Worm (Caenorhabditis elegans) whole organism, L3 larva: ENCODE data around the gene prx-1.
A peak's percentile ranks its signal among the peaks of the same experiment; 100 is the strongest.

Experiments
- R02D3.7 ChIP-seq: fragments of 150-350 bp; optimal IDR thresholded peaks from 2 replicates; lab custom pipeline; 2014; ENCODE audit warnings: missing biosample characterization, missing genetic modification characterization
- aly-2 ChIP-seq: fragments of 150-350 bp; optimal IDR thresholded peaks from 2 replicates; lab custom pipeline; 2014; ENCODE audit warnings: missing biosample characterization, missing genetic modification characterization
- ama-1 ChIP-seq: fragments of 150-350 bp; optimal IDR thresholded peaks from 2 replicates; lab custom pipeline; 2018
- ceh-16 ChIP-seq: sonication (generic microtip); optimal IDR thresholded peaks from 2 replicates; lab custom pipeline; 2017; ENCODE audit warnings: missing biosample characterization, missing genetic modification characterization
- ceh-82 ChIP-seq: fragments of 150-350 bp; optimal IDR thresholded peaks from 2 replicates; lab custom pipeline; 2014; ENCODE audit warnings: missing biosample characterization, missing genetic modification characterization
- ceh-9 ChIP-seq: sonication (generic microtip); optimal IDR thresholded peaks from 2 replicates; lab custom pipeline; 2018; ENCODE audit warnings: missing biosample characterization, missing genetic modification characterization
- egl-5 ChIP-seq: fragments of 150-350 bp; optimal IDR thresholded peaks from 2 replicates; lab custom pipeline; 2017; ENCODE audit warnings: missing biosample characterization, missing genetic modification reagents, missing genetic modification characterization, inconsistent platforms
- elt-1 ChIP-seq: fragments of 150-350 bp; optimal IDR thresholded peaks from 2 replicates; lab custom pipeline; 2014; ENCODE audit warnings: missing biosample characterization, missing genetic modification characterization
- elt-2 ChIP-seq: sonication (generic microtip); optimal IDR thresholded peaks from 2 replicates; lab custom pipeline; 2016; ENCODE audit warnings: missing genetic modification reagents, mild to moderate bottlenecking, missing genetic modification characterization, missing compliant biosample characterization
- eor-1 ChIP-seq, 2 experiments: fragments of 150-350 bp; optimal IDR thresholded peaks; 2 replicates each; lab custom pipeline; 2014 to 2018; ENCODE audit warnings: missing biosample characterization in 2 of 2, missing genetic modification characterization in 2 of 2
- fkh-10 ChIP-seq: sonication (generic microtip); optimal IDR thresholded peaks from 2 replicates; lab custom pipeline; 2017; ENCODE audit warnings: missing biosample characterization, missing genetic modification reagents, missing genetic modification characterization
- fkh-2 ChIP-seq: fragments of 150-350 bp; optimal IDR thresholded peaks from 2 replicates; lab custom pipeline; 2014; ENCODE audit warnings: missing biosample characterization, missing genetic modification reagents, missing genetic modification characterization
- fos-1 ChIP-seq: fragments of 150-350 bp; optimal IDR thresholded peaks from 2 replicates; lab custom pipeline; 2014; ENCODE audit warnings: missing biosample characterization, missing genetic modification characterization
- lin-15B ChIP-seq: fragments of 150-350 bp; optimal IDR thresholded peaks from 2 replicates; lab custom pipeline; 2014; ENCODE audit warnings: missing biosample characterization, missing genetic modification characterization
- lin-39 ChIP-seq: fragments of 150-350 bp; optimal IDR thresholded peaks from 2 replicates; lab custom pipeline; 2018; ENCODE audit warnings: missing biosample characterization, missing genetic modification reagents, missing genetic modification characterization
- lsy-12 ChIP-seq: sonication (generic microtip); optimal IDR thresholded peaks from 2 replicates; lab custom pipeline; 2016; ENCODE audit warnings: mild to moderate bottlenecking, missing genetic modification characterization, missing compliant biosample characterization
- nfya-1 ChIP-seq: sonication (generic microtip); optimal IDR thresholded peaks from 2 replicates; lab custom pipeline; 2017; ENCODE audit warnings: missing genetic modification characterization, mild to moderate bottlenecking, missing compliant biosample characterization, antibody characterized with exemption, moderate library complexity; ENCODE audit not compliant: insufficient read depth
- nhr-11 ChIP-seq: fragments of 150-350 bp; optimal IDR thresholded peaks from 2 replicates; lab custom pipeline; 2014; ENCODE audit warnings: missing biosample characterization, missing genetic modification characterization
- nhr-12 ChIP-seq: fragments of 150-350 bp; optimal IDR thresholded peaks from 2 replicates; lab custom pipeline; 2014; ENCODE audit warnings: missing biosample characterization, missing genetic modification characterization
- nhr-25 ChIP-seq: sonication (generic microtip); optimal IDR thresholded peaks from 2 replicates; lab custom pipeline; 2017; ENCODE audit warnings: missing biosample characterization, missing genetic modification characterization
- nhr-67 ChIP-seq: fragments of 150-350 bp; optimal IDR thresholded peaks from 2 replicates; lab custom pipeline; 2014; ENCODE audit warnings: missing biosample characterization, missing genetic modification characterization
- nhr-76 ChIP-seq: fragments of 150-350 bp; sonication (generic microtip); optimal IDR thresholded peaks from 5 replicates; lab custom pipeline; 2014; ENCODE audit warnings: missing biosample characterization, missing genetic modification characterization
- nhr-77 ChIP-seq: fragments of 150-350 bp; optimal IDR thresholded peaks from 2 replicates; lab custom pipeline; 2014; ENCODE audit warnings: missing biosample characterization, missing genetic modification characterization
- pha-4 ChIP-seq: fragments of 150-350 bp; optimal IDR thresholded peaks from 2 replicates; lab custom pipeline; 2014; ENCODE audit warnings: missing biosample characterization, missing genetic modification reagents, missing genetic modification characterization
- pqm-1 ChIP-seq: fragments of 150-350 bp; optimal IDR thresholded peaks from 2 replicates; lab custom pipeline; 2017; ENCODE audit warnings: missing biosample characterization, missing genetic modification characterization, inconsistent platforms
- sea-2 ChIP-seq: fragments of 150-350 bp; sonication (generic microtip); optimal IDR thresholded peaks from 4 replicates; lab custom pipeline; 2014; ENCODE audit warnings: missing biosample characterization, missing genetic modification reagents, missing genetic modification characterization
- skn-1 ChIP-seq: fragments of 150-350 bp; optimal IDR thresholded peaks from 2 replicates; lab custom pipeline; 2014; ENCODE audit warnings: missing biosample characterization, missing genetic modification characterization
- snpc-4 ChIP-seq: fragments of 150-350 bp; optimal IDR thresholded peaks from 2 replicates; lab custom pipeline; 2014; ENCODE audit warnings: missing biosample characterization, missing genetic modification characterization
- tbx-2 ChIP-seq: sonication (generic microtip); optimal IDR thresholded peaks from 2 replicates; lab custom pipeline; 2016; ENCODE audit warnings: mild to moderate bottlenecking, missing genetic modification characterization, missing compliant biosample characterization
- unc-39 ChIP-seq: sonication (generic microtip); optimal IDR thresholded peaks from 4 replicates; lab custom pipeline; 2017; ENCODE audit warnings: missing biosample characterization, missing genetic modification characterization
- ztf-11 ChIP-seq: fragments of 150-350 bp; optimal IDR thresholded peaks from 2 replicates; lab custom pipeline; 2014; ENCODE audit warnings: missing biosample characterization, missing genetic modification characterization
- ztf-4 ChIP-seq: fragments of 150-350 bp; optimal IDR thresholded peaks from 2 replicates; lab custom pipeline; 2014; ENCODE audit warnings: missing biosample characterization, missing genetic modification characterization

prx-1 gene

ce11 chrX:14313627-14314026, at the start of gene prx-1:
Gene prx-1, plus strand, starts transcription at chrX:14313927.
- TF ChIP-seq elt-2 (tag; lab: Kevin White, UChicago), result peak; percentile 13
- no peak for TF ChIP-seq elt-1 (tag; lab: Kevin White, UChicago)
- TF ChIP-seq lin-15B, result no peak
- TF ChIP-seq pqm-1 (tag; lab: Kevin White, UChicago), result peak; percentile 49

- TF ChIP-seq unc-39 (tag; lab: Kevin White, UChicago), result no peak
- peak; percentile 65 for TF ChIP-seq elt-1 (tag; lab: Kevin White, UChicago)
- TF ChIP-seq nhr-76, result no peak
- no peak for TF ChIP-seq elt-2 (tag; lab: Kevin White, UChicago)
- TF ChIP-seq snpc-4 (tag; lab: Kevin White, UChicago), result no peak
- no peak for TF ChIP-seq tbx-2 (tag; lab: Kevin White, UChicago)
- no peak for TF ChIP-seq pha-4
Observed at ce11 chrX:14267170-14267569, 46.6 kb upstream of the prx-1 start.

ce11 chrX:14267781-14268180, 45.9 kb upstream of the prx-1 start, which contains the start of gene del-1:
Gene del-1, plus strand, starts transcription at chrX:14268081.
- TF ChIP-seq unc-39 (tag; lab: Kevin White, UChicago) (no peak), ceh-9 (tag; lab: Kevin White, UChicago) (no peak), ceh-16 (tag; lab: Kevin White, UChicago) (no peak), lin-15B (no peak), sea-2 (GFP tag; lab: Kevin White, UChicago) (no peak), nhr-67 (tag; lab: Kevin White, UChicago) (no peak), nhr-77 (tag; lab: Kevin White, UChicago) (no peak), fkh-2 (tag; lab: Kevin White, UChicago) (no peak), skn-1 (tag; lab: Kevin White, UChicago) (no peak), lsy-12 (tag; lab: Kevin White, UChicago) (no peak), ceh-82 (tag; lab: Kevin White, UChicago) (no peak), nhr-12 (tag; lab: Kevin White, UChicago) (no peak)

ce11 chrX:14281526-14281925, 32.2 kb upstream of the prx-1 start, which contains the start of gene E02H4.2:
Gene E02H4.2, minus strand, starts transcription at chrX:14281626.
- TF ChIP-seq ceh-16 (tag; lab: Kevin White, UChicago), result no peak
- no peak for TF ChIP-seq ceh-9 (tag; lab: Kevin White, UChicago)
- no peak for TF ChIP-seq ztf-4
- TF ChIP-seq lin-15B, result no peak
- TF ChIP-seq egl-5, result no peak
- TF ChIP-seq nhr-25, result no peak
- no peak for TF ChIP-seq pqm-1 (tag; lab: Kevin White, UChicago)
- TF ChIP-seq ceh-82 (tag; lab: Kevin White, UChicago), result no peak
- no peak for TF ChIP-seq R02D3.7 (tag; lab: Kevin White, UChicago)
- no peak for TF ChIP-seq nfya-1 (tag; lab: Kevin White, UChicago)
- no peak for TF ChIP-seq ztf-11 (tag; lab: Kevin White, UChicago)
- TF ChIP-seq fkh-2 (tag; lab: Kevin White, UChicago), result no peak
- no peak for TF ChIP-seq ama-1 (lab: Kevin White, UChicago)

- TF ChIP-seq nhr-11 (tag; lab: Kevin White, UChicago), result peak; percentile 89
- peak; percentile 9 for TF ChIP-seq lin-39
- no peak for TF ChIP-seq nhr-67 (tag; lab: Kevin White, UChicago)
- no peak for TF ChIP-seq aly-2 (tag; lab: Kevin White, UChicago)
- TF ChIP-seq nfya-1 (tag; lab: Kevin White, UChicago), result peak; percentile 14
- no peak for TF ChIP-seq R02D3.7 (tag; lab: Kevin White, UChicago)
Observed at ce11 chrX:14287888-14288287, 25.8 kb upstream of the prx-1 start.

ce11 chrX:14289993-14290392, 23.7 kb upstream of the prx-1 start:
- TF ChIP-seq fos-1, result no peak
- TF ChIP-seq ztf-4, result no peak

- TF ChIP-seq elt-1 (tag; lab: Kevin White, UChicago), result no peak
- no peak for TF ChIP-seq elt-2 (tag; lab: Kevin White, UChicago)
- no peak for TF ChIP-seq fkh-10
- no peak for TF ChIP-seq ztf-4
- TF ChIP-seq lsy-12 (tag; lab: Kevin White, UChicago), result no peak
- no peak for TF ChIP-seq nhr-11 (tag; lab: Kevin White, UChicago)
- no peak for TF ChIP-seq eor-1 (tag; optimal IDR thresholded peaks at IDR 0.05; lab: Kevin White, UChicago)
Observed at ce11 chrX:14292632-14293031, 21.1 kb upstream of the prx-1 start.
